Worm (Caenorhabditis elegans) whole organism, L4 larva: ENCODE measurements around the gene pch-2.

ENCODE experiments used
- F10B5.3 ChIP-seq: sonication (generic microtip); optimal IDR thresholded peaks from 2 replicates; lab custom pipeline; 2016; ENCODE audit warnings: mild to moderate bottlenecking, missing genetic modification characterization, missing compliant biosample characterization
- F44E2.7 ChIP-seq: fragments of 200-800 bp; sonication (Bioruptor generic); IDR thresholded peaks from 2 replicates; pipeline ENCODE4 v2.1.2; 2022; ENCODE audit warnings: missing genetic modification characterization, missing compliant biosample characterization
- T20F7.1 ChIP-seq: fragments of 200-800 bp; sonication (Bioruptor generic); optimal IDR thresholded peaks from 2 replicates; lab custom pipeline; 2018; ENCODE audit warnings: mild to moderate bottlenecking, missing genetic modification characterization, missing compliant biosample characterization
- Y48G9A.11 ChIP-seq: fragments of 200-800 bp; sonication (Bioruptor generic); IDR thresholded peaks from 2 replicates; pipeline ENCODE4 v1.3.6; 2022; ENCODE audit warnings: missing genetic modification reagents, missing genetic modification characterization, missing compliant biosample characterization
- Y5F2A.4 ChIP-seq: fragments of 200-800 bp; sonication (Bioruptor generic); optimal IDR thresholded peaks from 2 replicates; lab custom pipeline; 2018; ENCODE audit warnings: mild to moderate bottlenecking, missing genetic modification characterization, missing compliant biosample characterization
- ZK546.5 ChIP-seq, 2 experiments: sonication (generic microtip); optimal IDR thresholded peaks; 2 replicates each; lab custom pipeline; 2017; ENCODE audit warnings: missing biosample characterization in 2 of 2, missing genetic modification characterization in 2 of 2
- ama-1 ChIP-seq: fragments of 150-350 bp; optimal IDR thresholded peaks from 2 replicates; lab custom pipeline; 2014; ENCODE audit warnings: inconsistent platforms, mixed read lengths
- ceh-20 ChIP-seq: fragments of 200-800 bp; sonication (Bioruptor generic); IDR thresholded peaks from 2 replicates; pipeline ENCODE4 v1.3.6; 2022; ENCODE audit warnings: missing genetic modification reagents, missing genetic modification characterization, missing compliant biosample characterization
- daf-8 ChIP-seq: fragments of 200-800 bp; sonication (Bioruptor generic); IDR thresholded peaks from 2 replicates; pipeline ENCODE4 v1.3.6; 2022; ENCODE audit warnings: missing genetic modification characterization, missing compliant biosample characterization
- dmd-6 ChIP-seq: fragments of 200-800 bp; sonication (Bioruptor generic); IDR thresholded peaks from 2 replicates; pipeline ENCODE4 v1.3.6; 2022; ENCODE audit warnings: missing genetic modification reagents, missing genetic modification characterization, missing compliant biosample characterization
- dmd-8 ChIP-seq: fragments of 200-800 bp; sonication (Bioruptor generic); IDR thresholded peaks from 2 replicates; pipeline ENCODE4 v1.3.6; 2022; ENCODE audit warnings: missing genetic modification characterization, missing compliant biosample characterization
- dmd-9 ChIP-seq: fragments of 200-800 bp; sonication (Bioruptor generic); IDR thresholded peaks from 2 replicates; pipeline ENCODE4 v1.3.6; 2022; ENCODE audit warnings: missing genetic modification reagents, missing genetic modification characterization, missing compliant biosample characterization
- duxl-1 ChIP-seq: sonication (generic microtip); optimal IDR thresholded peaks from 2 replicates; lab custom pipeline; 2016; ENCODE audit warnings: mild to moderate bottlenecking, missing genetic modification characterization, moderate library complexity, missing compliant biosample characterization; ENCODE audit not compliant: poor library complexity
- dve-1 ChIP-seq: sonication (generic microtip); optimal IDR thresholded peaks from 2 replicates; lab custom pipeline; 2017; ENCODE audit warnings: antibody characterized with exemption, mild to moderate bottlenecking, missing genetic modification characterization, missing compliant biosample characterization; ENCODE audit not compliant: insufficient read depth
- egl-27 ChIP-seq: sonication (generic microtip); optimal IDR thresholded peaks from 3 replicates; lab custom pipeline; 2017; ENCODE audit warnings: missing biosample characterization, missing genetic modification reagents, missing genetic modification characterization
- egl-43 ChIP-seq: fragments of 200-800 bp; sonication (Bioruptor generic); IDR thresholded peaks from 2 replicates; pipeline ENCODE4 v1.3.6; 2022; ENCODE audit warnings: missing genetic modification reagents, missing genetic modification characterization, missing compliant biosample characterization
- fkh-10 ChIP-seq: fragments of 150-350 bp; optimal IDR thresholded peaks from 2 replicates; lab custom pipeline; 2014; ENCODE audit warnings: missing biosample characterization, missing genetic modification reagents, missing genetic modification characterization
- fos-1 ChIP-seq: fragments of 150-350 bp; optimal IDR thresholded peaks from 2 replicates; lab custom pipeline; 2014; ENCODE audit warnings: missing biosample characterization, missing genetic modification characterization
- hlh-11 ChIP-seq: fragments of 200-800 bp; sonication (Bioruptor generic); optimal IDR thresholded peaks from 2 replicates; lab custom pipeline; 2018; ENCODE audit warnings: mild to moderate bottlenecking, missing genetic modification characterization, missing compliant biosample characterization
- lim-7 ChIP-seq: fragments of 200-800 bp; sonication (Bioruptor generic); IDR thresholded peaks from 2 replicates; pipeline ENCODE4 v1.3.6; 2022; ENCODE audit warnings: missing genetic modification characterization, missing compliant biosample characterization
- lin-1 ChIP-seq: fragments of 200-800 bp; sonication (Bioruptor generic); IDR thresholded peaks from 2 replicates; pipeline ENCODE4 v1.3.6; 2022; ENCODE audit warnings: missing genetic modification reagents, missing genetic modification characterization, missing compliant biosample characterization
- lin-13 ChIP-seq: fragments of 150-350 bp; optimal IDR thresholded peaks from 2 replicates; lab custom pipeline; 2014; ENCODE audit warnings: missing biosample characterization, missing genetic modification reagents, missing genetic modification characterization
- lin-15B ChIP-seq: fragments of 150-350 bp; sonication (generic microtip); optimal IDR thresholded peaks from 3 replicates; lab custom pipeline; 2014; ENCODE audit warnings: missing biosample characterization, missing genetic modification characterization
- lin-29 ChIP-seq: fragments of 200-800 bp; sonication (Bioruptor generic); IDR thresholded peaks from 2 replicates; pipeline ENCODE4 v1.3.6; 2022; ENCODE audit warnings: missing genetic modification reagents, missing genetic modification characterization, missing compliant biosample characterization
- lin-38 ChIP-seq: fragments of 200-800 bp; sonication (Bioruptor generic); IDR thresholded peaks from 2 replicates; pipeline ENCODE4 v1.3.6; 2022; ENCODE audit warnings: missing genetic modification reagents, missing genetic modification characterization, missing compliant biosample characterization
- lir-3 ChIP-seq: sonication (generic microtip); optimal IDR thresholded peaks from 2 replicates; lab custom pipeline; 2016; ENCODE audit warnings: mild to moderate bottlenecking, missing genetic modification characterization, missing compliant biosample characterization
- lsy-2 ChIP-seq, 2 experiments: fragments of 150-350 bp in 1 of 2; sonication (generic microtip) in 1 of 2; optimal IDR thresholded peaks; 2 replicates each; lab custom pipeline; 2014 to 2017; ENCODE audit warnings: missing biosample characterization in 2 of 2, missing genetic modification characterization in 2 of 2
- mdt-29 ChIP-seq: fragments of 200-800 bp; sonication (Bioruptor generic); IDR thresholded peaks from 2 replicates; pipeline ENCODE4 v1.3.6; 2022; ENCODE audit warnings: missing genetic modification reagents, missing genetic modification characterization, missing compliant biosample characterization
- mxl-3 ChIP-seq: fragments of 200-800 bp; sonication (Bioruptor generic); optimal IDR thresholded peaks from 2 replicates; lab custom pipeline; 2018; ENCODE audit warnings: mild to moderate bottlenecking, missing genetic modification characterization, missing compliant biosample characterization
- nhr-11 ChIP-seq: fragments of 150-350 bp; optimal IDR thresholded peaks from 2 replicates; lab custom pipeline; 2014; ENCODE audit warnings: missing biosample characterization, missing genetic modification characterization
- nhr-25 ChIP-seq: sonication (generic microtip); optimal IDR thresholded peaks from 2 replicates; lab custom pipeline; 2017; ENCODE audit warnings: missing genetic modification characterization, mild to moderate bottlenecking, missing compliant biosample characterization, antibody characterized with exemption, moderate library complexity, borderline replicate concordance; ENCODE audit not compliant: insufficient read depth
- nhr-48 ChIP-seq: sonication (generic microtip); optimal IDR thresholded peaks from 2 replicates; lab custom pipeline; 2016; ENCODE audit warnings: mild to moderate bottlenecking, missing genetic modification characterization, missing compliant biosample characterization
- nhr-6 ChIP-seq: fragments of 150-350 bp; optimal IDR thresholded peaks from 2 replicates; lab custom pipeline; 2014; ENCODE audit warnings: missing biosample characterization, missing genetic modification characterization
- nhr-76 ChIP-seq: fragments of 150-350 bp; optimal IDR thresholded peaks from 2 replicates; lab custom pipeline; 2014; ENCODE audit warnings: missing biosample characterization, missing genetic modification characterization
- rbr-2 ChIP-seq: sonication (generic microtip); optimal IDR thresholded peaks from 2 replicates; lab custom pipeline; 2016; ENCODE audit warnings: missing genotype, missing genetic modification characterization, missing compliant biosample characterization
- snpc-4 ChIP-seq: fragments of 150-350 bp; optimal IDR thresholded peaks from 2 replicates; lab custom pipeline; 2014; ENCODE audit warnings: missing biosample characterization, missing genetic modification characterization
- spr-3 ChIP-seq: fragments of 200-800 bp; sonication (Bioruptor generic); optimal IDR thresholded peaks from 2 replicates; lab custom pipeline; 2018; ENCODE audit warnings: mild to moderate bottlenecking, missing genetic modification characterization, missing compliant biosample characterization
- vab-7 ChIP-seq: fragments of 200-800 bp; sonication (Bioruptor generic); IDR thresholded peaks from 2 replicates; pipeline ENCODE4 v1.3.6; 2022; ENCODE audit warnings: missing genetic modification reagents, missing genetic modification characterization, missing compliant biosample characterization
- zag-1 ChIP-seq: fragments of 150-350 bp; optimal IDR thresholded peaks from 2 replicates; lab custom pipeline; 2014; ENCODE audit warnings: missing biosample characterization, missing genetic modification characterization
- zip-11 ChIP-seq: fragments of 200-800 bp; sonication (Bioruptor generic); IDR thresholded peaks from 2 replicates; pipeline ENCODE4 v1.3.6; 2022; ENCODE audit warnings: missing genetic modification characterization, missing compliant biosample characterization

pch-2 gene

DNA sequence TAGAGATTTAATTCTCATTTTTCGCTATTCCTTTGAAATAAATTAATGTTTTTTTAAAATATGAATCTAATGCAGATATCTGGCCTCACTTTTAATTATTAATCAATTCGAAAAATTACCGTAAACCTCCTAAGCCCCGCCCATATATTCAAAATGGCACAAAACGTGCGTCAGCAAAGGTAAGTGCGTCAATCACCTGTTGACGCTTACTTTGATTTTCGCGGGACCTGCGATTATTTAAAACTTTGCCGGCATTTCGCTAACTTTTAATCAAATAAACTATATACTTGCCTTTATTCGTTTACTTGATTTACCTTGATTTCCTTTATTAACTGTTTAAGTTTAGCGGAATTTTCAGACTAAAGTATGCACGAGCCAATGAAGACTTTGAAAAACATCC is at the start of gene pch-2 (continued):
- TF ChIP-seq F10B5.3 (tag; lab: Kevin White, UChicago) (no peak), dmd-8 (GFP tag; lab: Robert Waterston, UW) (no peak), nhr-6 (tag; lab: Kevin White, UChicago) (peak; percentile 46), Y5F2A.4 (GFP tag; lab: Kevin White, UChicago) (no peak), dmd-9 (no peak), mxl-3 (GFP tag; lab: Kevin White, UChicago) (no peak), duxl-1 (tag; lab: Kevin White, UChicago) (peak; percentile 60), egl-27 (tag; lab: Kevin White, UChicago) (no peak), vab-7 (GFP tag; lab: Robert Waterston, UW) (no peak), lim-7 (no peak), lsy-2 (tag; optimal IDR thresholded peaks at IDR 0.05; lab: Kevin White, UChicago) (peak in 1 of 2 experiments; percentile 91), F44E2.7 (GFP tag; lab: Robert Waterston, UW) (no peak), rbr-2 (tag; lab: Kevin White, UChicago) (no peak), hlh-11 (tag; lab: Kevin White, UChicago) (peak; percentile 37), mdt-29 (GFP tag; lab: Robert Waterston, UW) (no peak), lin-1 (GFP tag; lab: Robert Waterston, UW) (no peak), daf-8 (GFP tag; lab: Robert Waterston, UW) (no peak), ceh-20 (GFP tag; lab: Robert Waterston, UW) (no peak), dve-1 (tag; lab: Kevin White, UChicago) (peak; percentile 71)

DNA sequence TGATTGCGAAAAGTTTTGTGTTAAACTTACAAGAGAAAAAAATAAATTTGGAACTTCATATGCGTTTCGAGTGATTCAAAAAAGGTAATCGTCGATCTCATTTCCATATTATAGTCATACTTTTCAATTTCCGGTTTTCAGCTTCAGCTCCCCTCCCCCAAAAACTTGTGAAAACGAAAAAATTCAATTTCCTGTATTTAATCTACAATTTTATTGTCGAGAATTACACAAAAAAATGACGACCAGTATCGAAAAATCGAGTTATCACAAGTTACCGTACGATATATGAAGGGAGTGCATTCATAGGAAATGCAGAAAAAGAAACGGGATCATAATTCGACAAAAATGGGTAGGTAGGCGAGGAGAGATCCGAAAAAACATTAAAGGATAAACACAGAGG is 46.1 kb upstream of the pch-2 start, which contains the start of gene lron-4:
TSS of gene lron-4 (minus strand) at position 101 of the 400 bp plus-strand sequence.
- no peak for TF ChIP-seq egl-43 (GFP tag; lab: Robert Waterston, UW)
- TF ChIP-seq F44E2.7 (GFP tag; lab: Robert Waterston, UW) = no peak
- no peak for TF ChIP-seq lsy-2 (tag; optimal IDR thresholded peaks at IDR 0.05; lab: Kevin White, UChicago)
- no peak for TF ChIP-seq lin-29 (GFP tag; lab: Robert Waterston, UW)
- no peak for TF ChIP-seq snpc-4
- TF ChIP-seq fos-1 (tag; lab: Kevin White, UChicago) = no peak
- no peak for TF ChIP-seq lin-38 (GFP tag; lab: Robert Waterston, UW)
- TF ChIP-seq lin-13 (GFP tag; lab: Kevin White, UChicago) = no peak
- TF ChIP-seq ZK546.5 (tag; optimal IDR thresholded peaks at IDR 0.05; lab: Kevin White, UChicago) = no peak
- TF ChIP-seq T20F7.1 (GFP tag; lab: Kevin White, UChicago) = no peak
- TF ChIP-seq lin-15B (tag; lab: Kevin White, UChicago) = no peak
- no peak for TF ChIP-seq dmd-6 (GFP tag; lab: Robert Waterston, UW)
- TF ChIP-seq rbr-2 (tag; lab: Kevin White, UChicago) = no peak
- no peak for TF ChIP-seq nhr-25

DNA sequence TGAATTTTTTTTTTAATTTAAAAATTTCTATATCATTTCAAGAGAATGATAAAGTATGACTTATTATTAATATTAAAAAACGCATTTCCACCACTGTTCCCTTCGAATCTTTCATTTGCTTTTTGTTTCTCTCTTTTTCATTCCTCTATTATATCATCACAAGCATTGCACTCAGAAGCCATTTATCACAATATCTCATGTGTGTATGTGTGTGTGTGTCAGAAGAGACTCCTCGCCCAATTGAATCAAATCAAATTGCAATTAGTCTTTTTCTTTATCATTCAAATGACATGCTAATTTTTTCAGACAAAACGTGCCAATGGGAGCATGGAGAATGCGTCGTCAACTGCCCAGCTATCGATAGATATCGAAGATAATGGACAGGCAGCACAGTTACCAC is 42.0 kb upstream of the pch-2 start, which contains the start of gene unc-105:
TSS of gene unc-105 (plus strand) at position 301 of the 400 bp plus-strand sequence.
- no peak for TF ChIP-seq fos-1 (tag; lab: Kevin White, UChicago)
- no peak for TF ChIP-seq lsy-2 (tag; optimal IDR thresholded peaks at IDR 0.05; lab: Kevin White, UChicago)
- no peak for TF ChIP-seq nhr-48
- no peak for TF ChIP-seq zip-11 (GFP tag; lab: Robert Waterston, UW)
- TF ChIP-seq ZK546.5 (tag; optimal IDR thresholded peaks at IDR 0.05; lab: Kevin White, UChicago) = no peak
- TF ChIP-seq ama-1 (lab: Kevin White, UChicago) = no peak
- no peak for TF ChIP-seq nhr-11 (tag; lab: Kevin White, UChicago)
- no peak for TF ChIP-seq nhr-6 (tag; lab: Kevin White, UChicago)
- TF ChIP-seq Y48G9A.11 (GFP tag; lab: Robert Waterston, UW) = no peak
- no peak for TF ChIP-seq zag-1 (tag; lab: Kevin White, UChicago)
- TF ChIP-seq nhr-76 (tag; lab: Kevin White, UChicago) = no peak
- TF ChIP-seq spr-3 = no peak
- TF ChIP-seq fkh-10 (GFP tag; lab: Kevin White, UChicago) = no peak
- TF ChIP-seq egl-43 (GFP tag; lab: Robert Waterston, UW) = no peak
- no peak for TF ChIP-seq lir-3 (tag; lab: Kevin White, UChicago)
- no peak for TF ChIP-seq F10B5.3 (tag; lab: Kevin White, UChicago)
- no peak for TF ChIP-seq rbr-2 (tag; lab: Kevin White, UChicago)
